Fruit fly (Drosophila melanogaster) whole organism, embryonic: ENCODE measurements around the gene Non3.

Experiments used
- Atf6 ChIP-seq: fragments of 200-800 bp; sonication (Bioruptor generic); IDR thresholded peaks from 2 replicates; pipeline ENCODE4 v1.3.6; 2022; ENCODE audit warnings: missing biosample characterization, missing genetic modification characterization
- CG10147 ChIP-seq: fragments of 200-800 bp; sonication (Bioruptor generic); optimal IDR thresholded peaks from 2 replicates; lab custom pipeline; 2019; ENCODE audit warnings: missing biosample characterization, mild to moderate bottlenecking, missing genetic modification characterization, moderate library complexity
- CG10274 ChIP-seq: fragments of 200-800 bp; sonication (Bioruptor generic); optimal IDR thresholded peaks from 3 replicates; lab custom pipeline; 2017; ENCODE audit warnings: missing biosample characterization, mild to moderate bottlenecking, missing genetic modification characterization
- CG12942 ChIP-seq: fragments of 200-800 bp; sonication (Bioruptor generic); optimal IDR thresholded peaks from 3 replicates; lab custom pipeline; 2016; ENCODE audit warnings: missing biosample characterization, missing genetic modification characterization
- CG13123 ChIP-seq: fragments of 200-800 bp; sonication (Bioruptor generic); optimal IDR thresholded peaks from 2 replicates; lab custom pipeline; 2016; ENCODE audit warnings: missing biosample characterization, missing genetic modification characterization
- CG13296 ChIP-seq: fragments of 200-800 bp; sonication (Bioruptor generic); optimal IDR thresholded peaks from 3 replicates; lab custom pipeline; 2018; ENCODE audit warnings: missing biosample characterization, mild to moderate bottlenecking, missing genetic modification characterization
- CG14441 ChIP-seq: fragments of 200-800 bp; sonication (Bioruptor generic); IDR thresholded peaks from 2 replicates; pipeline ENCODE4 v1.3.6; 2022; ENCODE audit warnings: missing biosample characterization, missing genetic modification characterization
- CG14667 ChIP-seq: fragments of 200-800 bp; sonication (Bioruptor generic); IDR thresholded peaks from 2 replicates; pipeline ENCODE4 v1.3.6; 2022; ENCODE audit warnings: missing biosample characterization, missing genetic modification characterization
- CG15073 ChIP-seq: fragments of 200-800 bp; sonication (Bioruptor generic); optimal IDR thresholded peaks from 2 replicates; lab custom pipeline; 2016; ENCODE audit warnings: missing biosample characterization, missing genetic modification characterization
- CG1529 ChIP-seq: fragments of 200-800 bp; sonication (Bioruptor generic); optimal IDR thresholded peaks from 3 replicates; lab custom pipeline; 2018; ENCODE audit warnings: missing biosample characterization, missing genetic modification characterization
- CG15479 ChIP-seq: fragments of 200-800 bp; sonication (Bioruptor generic); optimal IDR thresholded peaks from 3 replicates; lab custom pipeline; 2019; ENCODE audit warnings: missing biosample characterization, mild to moderate bottlenecking, missing genetic modification characterization, moderate library complexity
- CG15514 ChIP-seq: fragments of 200-800 bp; sonication (Bioruptor generic); optimal IDR thresholded peaks from 3 replicates; lab custom pipeline; 2017; ENCODE audit warnings: missing biosample characterization, missing genetic modification characterization, mild to moderate bottlenecking, moderate library complexity, missing genetic modification reagents
- CG17328 ChIP-seq: fragments of 200-800 bp; sonication (Bioruptor generic); IDR thresholded peaks from 2 replicates; pipeline ENCODE4 v1.3.6; 2022; ENCODE audit warnings: missing biosample characterization, missing genetic modification characterization
- CG2678 ChIP-seq: fragments of 200-800 bp; sonication (Bioruptor generic); optimal IDR thresholded peaks from 3 replicates; lab custom pipeline; 2019; ENCODE audit warnings: missing biosample characterization, mild to moderate bottlenecking, missing genetic modification characterization, moderate library complexity
- CG4328 ChIP-seq: fragments of 200-800 bp; sonication (Bioruptor generic); optimal IDR thresholded peaks from 3 replicates; lab custom pipeline; 2017; ENCODE audit warnings: missing biosample characterization, missing genetic modification reagents, missing genetic modification characterization
- CG4820 ChIP-seq: fragments of 200-800 bp; sonication (Bioruptor generic); optimal IDR thresholded peaks from 3 replicates; lab custom pipeline; 2016; ENCODE audit warnings: missing biosample characterization, missing genetic modification characterization
- CG4854 ChIP-seq: fragments of 200-800 bp; sonication (Bioruptor generic); optimal IDR thresholded peaks from 2 replicates; lab custom pipeline; 2016; ENCODE audit warnings: missing biosample characterization, missing genetic modification characterization, inconsistent platforms
- CG7271 ChIP-seq: fragments of 200-800 bp; sonication (Bioruptor generic); optimal IDR thresholded peaks from 2 replicates; lab custom pipeline; 2018; ENCODE audit warnings: missing biosample characterization, mild to moderate bottlenecking, missing genetic modification characterization, moderate library complexity
- CG7556 ChIP-seq: fragments of 200-800 bp; sonication (Bioruptor generic); optimal IDR thresholded peaks from 2 replicates; lab custom pipeline; 2017; ENCODE audit warnings: missing biosample characterization, mild to moderate bottlenecking, missing genetic modification characterization
- CG7987 ChIP-seq: fragments of 200-800 bp; sonication (Bioruptor generic); optimal IDR thresholded peaks from 2 replicates; lab custom pipeline; 2018; ENCODE audit warnings: missing biosample characterization, mild to moderate bottlenecking, missing genetic modification characterization, moderate library complexity
- CG9817 ChIP-seq: fragments of 200-800 bp; sonication (Bioruptor generic); optimal IDR thresholded peaks from 2 replicates; lab custom pipeline; 2018; ENCODE audit warnings: missing biosample characterization, mild to moderate bottlenecking, missing genetic modification characterization, moderate library complexity
- CHES-1-like ChIP-seq: fragments of 200-800 bp; sonication (Bioruptor generic); optimal IDR thresholded peaks from 2 replicates; lab custom pipeline; 2016; ENCODE audit warnings: missing biosample characterization, missing genetic modification characterization
- CrebB ChIP-seq: fragments of 200-800 bp; sonication (Bioruptor generic); optimal IDR thresholded peaks from 3 replicates; lab custom pipeline; 2018; ENCODE audit warnings: missing biosample characterization, mild to moderate bottlenecking, missing genetic modification characterization
- D ChIP-seq, 2 experiments: fragments of 200-800 bp in 1 of 2; fragments of >200 bp in 1 of 2; sonication (Bioruptor generic) in 1 of 2; optimal IDR thresholded peaks; 2 replicates in 1 of 2; 3 replicates in 1 of 2; lab custom pipeline; 2017; ENCODE audit warnings: mild to moderate bottlenecking in 1 of 2, missing biosample characterization in 1 of 2, missing genetic modification characterization in 1 of 2, missing genetic modification reagents in 1 of 2
- Dip3 ChIP-seq: fragments of 200-800 bp; sonication (Bioruptor generic); optimal IDR thresholded peaks from 3 replicates; lab custom pipeline; 2016; ENCODE audit warnings: missing biosample characterization, missing genetic modification characterization
- Dref ChIP-seq: fragments of 200-800 bp; sonication (Bioruptor generic); IDR thresholded peaks from 2 replicates; pipeline ENCODE4 v1.3.6; 2022; ENCODE audit warnings: missing biosample characterization, missing genetic modification characterization
- Ets97D ChIP-seq: fragments of 200-800 bp; sonication (Bioruptor generic); optimal IDR thresholded peaks from 3 replicates; lab custom pipeline; 2016; ENCODE audit warnings: missing biosample characterization, missing genetic modification characterization
- H15 ChIP-seq: fragments of 200-800 bp; sonication (Bioruptor generic); IDR thresholded peaks from 3 replicates; pipeline ENCODE4 v1.3.6; 2022; ENCODE audit warnings: missing biosample characterization, missing genetic modification characterization
- HLH54F ChIP-seq: fragments of 200-800 bp; sonication (Bioruptor generic); optimal IDR thresholded peaks from 3 replicates; lab custom pipeline; 2016; ENCODE audit warnings: missing biosample characterization, missing genetic modification characterization
- Lhr ChIP-seq: fragments of 200-800 bp; sonication (Bioruptor generic); optimal IDR thresholded peaks from 3 replicates; lab custom pipeline; 2017; ENCODE audit warnings: mild to moderate bottlenecking, missing biosample characterization, missing genetic modification reagents, missing genetic modification characterization
- Meics ChIP-seq: fragments of 200-800 bp; sonication (Bioruptor generic); optimal IDR thresholded peaks from 2 replicates; lab custom pipeline; 2017; ENCODE audit warnings: missing biosample characterization, mild to moderate bottlenecking, missing genetic modification characterization
- Poxn ChIP-seq: fragments of 200-800 bp; sonication (Bioruptor generic); IDR thresholded peaks from 2 replicates; pipeline ENCODE4 v1.3.6; 2022; ENCODE audit warnings: missing biosample characterization, missing genetic modification characterization
- Sox102F ChIP-seq: fragments of 200-800 bp; sonication (Bioruptor generic); optimal IDR thresholded peaks from 2 replicates; lab custom pipeline; 2018; ENCODE audit warnings: missing biosample characterization, mild to moderate bottlenecking, missing genetic modification characterization, moderate library complexity
- abd-A ChIP-seq: fragments of 200-800 bp; sonication (Bioruptor generic); optimal IDR thresholded peaks from 3 replicates; lab custom pipeline; 2019; ENCODE audit warnings: missing biosample characterization, mild to moderate bottlenecking, missing genetic modification characterization, moderate library complexity
- bbx ChIP-seq: fragments of 200-800 bp; sonication (Bioruptor generic); IDR thresholded peaks from 2 replicates; pipeline ENCODE4 v1.3.6; 2022; ENCODE audit warnings: missing biosample characterization, missing genetic modification characterization; ENCODE audit not compliant: partially characterized antibody
- bcd ChIP-seq: fragments of 200-800 bp; sonication (Bioruptor generic); optimal IDR thresholded peaks from 2 replicates; lab custom pipeline; 2017; ENCODE audit warnings: missing biosample characterization, mild to moderate bottlenecking, missing genetic modification characterization
- ci ChIP-seq: fragments of 200-800 bp; sonication (Bioruptor generic); IDR thresholded peaks from 3 replicates; pipeline ENCODE4 v1.3.6; 2022; ENCODE audit warnings: missing biosample characterization, missing genetic modification characterization
- crc ChIP-seq: fragments of 200-800 bp; sonication (Bioruptor generic); optimal IDR thresholded peaks from 2 replicates; lab custom pipeline; 2016; ENCODE audit warnings: missing biosample characterization, missing genetic modification characterization
- dmrt99B ChIP-seq: fragments of 200-800 bp; sonication (Bioruptor generic); optimal IDR thresholded peaks from 2 replicates; lab custom pipeline; 2018; ENCODE audit warnings: missing biosample characterization, mild to moderate bottlenecking, missing genetic modification characterization, moderate library complexity
- dysf ChIP-seq: fragments of 200-800 bp; sonication (Bioruptor generic); IDR thresholded peaks from 3 replicates; pipeline ENCODE4 v1.3.6; 2022; ENCODE audit warnings: missing biosample characterization, missing genetic modification characterization
- fd96Cb ChIP-seq: fragments of 200-800 bp; sonication (Bioruptor generic); optimal IDR thresholded peaks from 2 replicates; lab custom pipeline; 2018; ENCODE audit warnings: missing biosample characterization, mild to moderate bottlenecking, missing genetic modification characterization, moderate library complexity
- grau ChIP-seq: fragments of 200-800 bp; optimal IDR thresholded peaks from 3 replicates; lab custom pipeline; 2019; ENCODE audit warnings: missing biosample characterization, mild to moderate bottlenecking, missing genetic modification characterization, moderate library complexity
- ham ChIP-seq: fragments of 200-800 bp; sonication (Bioruptor generic); IDR thresholded peaks from 2 replicates; pipeline ENCODE4 v1.3.6; 2022; ENCODE audit warnings: missing biosample characterization, missing genetic modification characterization
- her ChIP-seq: fragments of 200-800 bp; sonication (Bioruptor generic); optimal IDR thresholded peaks from 2 replicates; lab custom pipeline; 2016; ENCODE audit warnings: missing biosample characterization, missing genetic modification characterization
- insv ChIP-seq, 2 experiments: fragments of 200-800 bp; sonication (Bioruptor generic); optimal IDR thresholded peaks; 3 replicates each; lab custom pipeline; 2016 to 2018; ENCODE audit warnings: missing biosample characterization in 2 of 2, missing genetic modification characterization in 2 of 2
- knrl ChIP-seq: fragments of 200-800 bp; sonication (Bioruptor generic); IDR thresholded peaks from 3 replicates; pipeline ENCODE4 v1.3.6; 2022; ENCODE audit warnings: missing biosample characterization, missing genetic modification characterization; ENCODE audit not compliant: partially characterized antibody
- otp ChIP-seq: fragments of 200-800 bp; sonication (Bioruptor generic); IDR thresholded peaks from 3 replicates; pipeline ENCODE4, ENCODE4 v1.3.6; 2022; ENCODE audit warnings: missing biosample characterization, missing genetic modification characterization
- pb ChIP-seq: fragments of 200-800 bp; sonication (Bioruptor generic); optimal IDR thresholded peaks from 3 replicates; lab custom pipeline; 2016; ENCODE audit warnings: missing biosample characterization, missing genetic modification characterization
- ranshi ChIP-seq: fragments of 200-800 bp; sonication (Bioruptor generic); IDR thresholded peaks from 2 replicates; pipeline ENCODE4 v1.3.6; 2022; ENCODE audit warnings: missing biosample characterization, missing genetic modification characterization
- sr ChIP-seq: fragments of 200-800 bp; sonication (Bioruptor generic); IDR thresholded peaks from 3 replicates; pipeline ENCODE4 v1.3.6; 2022; ENCODE audit warnings: missing biosample characterization, missing genetic modification characterization

Gene Non3

dm6 chr3R:18198518-18199118 is 24.9 kb upstream of the Non3 start (continued):
- TF ChIP-seq fd96Cb: no peak
- TF ChIP-seq Sox102F (GFP tag; lab: Kevin White, UChicago): no peak
- no peak for TF ChIP-seq Atf6 (GFP tag; lab: Robert Waterston, UW)
- peak; percentile 34 for TF ChIP-seq CG12942 (GFP tag; lab: Kevin White, UChicago)
- peak; percentile 35 for TF ChIP-seq CG7556
- no peak for TF ChIP-seq CG1529 (GFP tag; lab: Kevin White, UChicago)
- no peak for TF ChIP-seq dysf
- no peak for TF ChIP-seq CG9817 (tag; lab: Kevin White, UChicago)
- TF ChIP-seq ranshi: no peak
- TF ChIP-seq grau (tag; lab: Kevin White, UChicago): no peak
- TF ChIP-seq CG13296 (GFP tag; lab: Kevin White, UChicago): peak; percentile 80
- TF ChIP-seq bcd: no peak
- peak; percentile 98 for TF ChIP-seq CG15479 (GFP tag; lab: Kevin White, UChicago)
- TF ChIP-seq crc (GFP tag; lab: Kevin White, UChicago): no peak
- TF ChIP-seq dmrt99B: peak; percentile 30
- peak; percentile 76 for TF ChIP-seq CG7987 (GFP tag; lab: Kevin White, UChicago)
- TF ChIP-seq Poxn (GFP tag; lab: Robert Waterston, UW): no peak
- peak; percentile 52 for TF ChIP-seq D (optimal IDR thresholded peaks at IDR 0.05; lab: Kevin White, UChicago)
- peak; percentile 32 for TF ChIP-seq D (GFP tag; optimal IDR thresholded peaks at IDR 0.05; lab: Kevin White, UChicago)
- peak; percentile 39 for TF ChIP-seq CG13123 (GFP tag; lab: Kevin White, UChicago)
- TF ChIP-seq knrl (GFP tag; lab: Robert Waterston, UW): no peak
- no peak for TF ChIP-seq insv (GFP tag; optimal IDR thresholded peaks at IDR 0.05; lab: Kevin White, UChicago)
- peak; percentile 4 for TF ChIP-seq abd-A
- peak; percentile 25 for TF ChIP-seq Ets97D (GFP tag; lab: Kevin White, UChicago)
- peak; percentile 10 for TF ChIP-seq CG4820 (GFP tag; lab: Kevin White, UChicago)
- peak; percentile 57 for TF ChIP-seq CG4328
- TF ChIP-seq her (GFP tag; lab: Kevin White, UChicago): peak; percentile 18
- TF ChIP-seq CG7271 (tag; lab: Kevin White, UChicago): no peak
- no peak for TF ChIP-seq ci (GFP tag; lab: Robert Waterston, UW)
- no peak for TF ChIP-seq CG17328 (GFP tag; lab: Robert Waterston, UW)
- TF ChIP-seq bbx: no peak
- no peak for TF ChIP-seq sr
- TF ChIP-seq pb: peak; percentile 49
- TF ChIP-seq Lhr (GFP tag; lab: Kevin White, UChicago): no peak
- TF ChIP-seq CG10147 (GFP tag; lab: Kevin White, UChicago): no peak
- peak; percentile 47 for TF ChIP-seq CG2678 (tag; lab: Kevin White, UChicago)
- TF ChIP-seq CG4854 (GFP tag; lab: Kevin White, UChicago): peak; percentile 46
- TF ChIP-seq HLH54F (GFP tag; lab: Kevin White, UChicago): peak; percentile 32
- TF ChIP-seq Dref (GFP tag; lab: Robert Waterston, UW): no peak
- TF ChIP-seq CrebB (tag; lab: Kevin White, UChicago): peak; percentile 77
- TF ChIP-seq Meics (GFP tag; lab: Kevin White, UChicago): peak; percentile 33
- TF ChIP-seq H15 (GFP tag; lab: Robert Waterston, UW): no peak
- TF ChIP-seq CG15073 (GFP tag; lab: Kevin White, UChicago): no peak
- peak; percentile 25 for TF ChIP-seq CG15514 (GFP tag; lab: Kevin White, UChicago)
- no peak for TF ChIP-seq CG14441 (GFP tag; lab: Robert Waterston, UW)
- no peak for TF ChIP-seq ham
- no peak for TF ChIP-seq CG10274 (GFP tag; lab: Kevin White, UChicago)
- TF ChIP-seq otp (GFP tag; lab: Robert Waterston, UW): no peak
- TF ChIP-seq CG14667 (GFP tag; lab: Robert Waterston, UW): no peak
- peak; percentile 44 for TF ChIP-seq CHES-1-like (GFP tag; lab: Kevin White, UChicago)
- TF ChIP-seq Dip3 (GFP tag; lab: Kevin White, UChicago): no peak
